Worm (Caenorhabditis elegans): ENCODE data around the gene M163.8.

M163.8 gene

DNA sequence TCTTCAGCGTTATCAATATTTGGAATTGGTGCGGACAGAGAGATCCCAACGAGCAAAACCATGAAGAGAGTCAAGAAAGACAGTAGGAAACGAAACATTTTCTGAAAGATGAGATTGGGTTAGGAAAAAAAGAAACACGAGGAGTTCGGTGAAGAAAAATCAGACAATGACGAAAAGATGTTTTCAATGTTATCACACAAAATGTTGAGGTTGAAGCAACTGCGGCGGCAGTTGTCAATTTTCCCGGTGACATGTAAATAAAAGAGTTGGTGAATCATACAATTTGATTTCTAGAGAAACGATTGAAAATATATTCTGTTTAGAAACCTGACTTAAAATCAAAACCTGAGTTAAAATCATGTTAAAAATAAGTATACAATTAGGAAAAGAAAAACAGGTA is 31.2 kb upstream of the M163.8 start, which contains the start of gene F23D12.7:
TSS of gene F23D12.7 (minus strand) at position 101 of the 400 bp plus-strand sequence.
- TF ChIP-seq nhr-25 (tag; optimal IDR thresholded peaks at IDR 0.05; ENCODE audit: borderline replicate concordance, insufficient read depth) (no peak), F49E8.2 (tag; optimal IDR thresholded peaks at IDR 0.05; ENCODE audit: borderline replicate concordance) (no peak), spr-3 (GFP tag; optimal IDR thresholded peaks at IDR 0.05) (no peak), mxl-3 (GFP tag; optimal IDR thresholded peaks at IDR 0.05) (no peak), nhr-28 (tag; optimal IDR thresholded peaks at IDR 0.05) (no peak), rbr-2 (tag; optimal IDR thresholded peaks at IDR 0.05) (no peak), daf-16 (GFP tag; optimal IDR thresholded peaks at IDR 0.05) (peak in 1 of 2 experiments; percentile 26), daf-16 (tag; optimal IDR thresholded peaks at IDR 0.05) (no peak)

DNA sequence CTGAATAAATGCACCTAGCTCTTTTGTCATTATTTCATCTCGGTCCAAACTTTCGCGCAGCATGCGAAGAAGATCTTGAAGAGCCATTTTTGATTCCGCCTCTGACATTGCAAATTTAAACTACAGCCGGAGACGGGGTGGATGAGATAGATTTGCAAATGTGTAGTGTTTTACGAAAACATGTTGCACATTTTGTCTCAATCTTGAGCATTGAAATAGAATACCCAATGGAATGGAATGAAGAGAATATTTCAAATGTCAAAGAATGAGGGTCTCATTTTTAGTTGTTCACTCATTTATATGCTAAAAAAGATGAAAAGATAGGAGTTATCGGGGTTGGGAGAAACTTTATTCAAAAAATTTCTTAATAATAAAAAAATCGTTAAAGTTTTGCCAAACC is 29.5 kb upstream of the M163.8 start, which contains the start of gene Y66C5A.1:
TSS of gene Y66C5A.1 (minus strand) at position 101 of the 400 bp plus-strand sequence.
- TF ChIP-seq nhr-11 (tag; optimal IDR thresholded peaks at IDR 0.05) (no peak), daf-8 (GFP tag; IDR thresholded peaks at IDR 0.05) (no peak), dve-1 (tag; optimal IDR thresholded peaks at IDR 0.05; ENCODE audit: insufficient read depth) (no peak), skn-1 (tag; optimal IDR thresholded peaks at IDR 0.05) (no peak), mxl-3 (GFP tag; optimal IDR thresholded peaks at IDR 0.05) (no peak), nhr-48 (tag; optimal IDR thresholded peaks at IDR 0.05) (no peak), nhr-237 (tag; optimal IDR thresholded peaks at IDR 0.05) (no peak), Y105C5A.15 (GFP tag; IDR thresholded peaks at IDR 0.05) (no peak), nhr-77 (tag; optimal IDR thresholded peaks at IDR 0.05) (no peak)

DNA sequence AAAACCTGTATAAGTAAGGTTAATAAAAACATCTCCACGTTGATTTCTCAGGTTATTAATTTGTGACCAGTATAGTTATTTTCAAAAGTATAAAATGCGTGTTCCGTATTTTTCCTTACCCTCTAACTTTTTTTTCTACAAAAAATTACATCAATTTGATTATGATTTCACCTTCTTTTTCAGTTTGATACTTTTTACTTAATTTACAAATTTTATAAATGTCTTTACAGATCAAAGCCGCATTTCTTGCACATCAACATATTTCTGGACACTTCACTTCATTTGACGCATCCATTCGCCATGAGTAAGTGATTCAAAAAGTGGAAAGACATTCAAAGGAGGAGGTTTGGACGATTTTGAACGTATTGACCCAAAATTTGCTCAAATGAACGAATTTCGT is 24.5 kb upstream of the M163.8 start, which contains the start of gene Y66C5A.2:
TSS of gene Y66C5A.2 (plus strand) at position 301 of the 400 bp plus-strand sequence.
- TF ChIP-seq hmg-1.1 (GFP tag; IDR thresholded peaks at IDR 0.05): no peak
- TF ChIP-seq ceh-82 (tag; optimal IDR thresholded peaks at IDR 0.05): no peak
- TF ChIP-seq php-3 (GFP tag; IDR thresholded peaks at IDR 0.05): no peak
- no peak for TF ChIP-seq ceh-62 (tag; optimal IDR thresholded peaks at IDR 0.05)
- TF ChIP-seq dmd-6 (GFP tag; IDR thresholded peaks at IDR 0.05): no peak
- no peak for TF ChIP-seq D1046.2 (GFP tag; IDR thresholded peaks at IDR 0.05)
- TF ChIP-seq hlh-11 (tag; optimal IDR thresholded peaks at IDR 0.05): no peak
- TF ChIP-seq ztf-7 (tag; optimal IDR thresholded peaks at IDR 0.05): no peak
- no peak for TF ChIP-seq pqm-1 (tag; optimal IDR thresholded peaks at IDR 0.05)
- TF ChIP-seq zag-1 (tag; optimal IDR thresholded peaks at IDR 0.05): no peak
- TF ChIP-seq ceh-32 (tag; optimal IDR thresholded peaks at IDR 0.05; ENCODE audit: poor library complexity): no peak
- TF ChIP-seq vab-7 (GFP tag; IDR thresholded peaks at IDR 0.05): no peak
- TF ChIP-seq mdt-29 (GFP tag; IDR thresholded peaks at IDR 0.05): no peak
- no peak for TF ChIP-seq Y48G9A.11 (GFP tag; IDR thresholded peaks at IDR 0.05)
- TF ChIP-seq lsy-2 (tag; optimal IDR thresholded peaks at IDR 0.05): no peak
- TF ChIP-seq ceh-44 (GFP tag; IDR thresholded peaks at IDR 0.05): no peak
- no peak for TF ChIP-seq spr-3 (GFP tag; optimal IDR thresholded peaks at IDR 0.05)
- no peak for TF ChIP-seq daf-19 (GFP tag; conservative IDR thresholded peaks at IDR 0.05)
- TF ChIP-seq nhr-77 (tag; optimal IDR thresholded peaks at IDR 0.05): no peak
- no peak for TF ChIP-seq nhr-102 (tag; optimal IDR thresholded peaks at IDR 0.05)

DNA sequence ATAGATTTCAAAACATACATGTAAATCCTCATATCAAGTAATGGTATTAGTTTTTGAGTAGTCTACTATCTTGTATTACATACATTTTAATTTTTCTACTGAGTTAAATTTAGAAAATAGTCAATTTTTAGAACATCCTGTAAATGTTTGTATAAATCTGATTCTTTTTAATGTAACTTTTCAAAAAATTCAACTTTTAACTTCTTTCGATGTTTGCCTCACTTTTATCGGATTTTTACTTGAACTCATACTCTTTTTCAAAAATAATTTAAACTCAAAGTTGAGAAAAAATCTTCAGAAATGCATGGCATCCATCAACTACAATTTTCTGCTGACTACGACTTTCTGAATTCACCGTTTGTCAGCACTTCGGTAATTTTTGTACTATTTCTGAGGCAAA is 20.4 kb upstream of the M163.8 start, which contains the start of gene M163.7:
TSS of gene M163.7 (plus strand) at position 301 of the 400 bp plus-strand sequence.
- TF ChIP-seq ceh-44 (GFP tag; IDR thresholded peaks at IDR 0.05): no peak
- no peak for TF ChIP-seq snpc-4 (tag; optimal IDR thresholded peaks at IDR 0.05)
- TF ChIP-seq ZK337.2 (GFP tag; IDR thresholded peaks at IDR 0.05): no peak
- no peak for TF ChIP-seq lin-1 (GFP tag; IDR thresholded peaks at IDR 0.05)
- no peak for TF ChIP-seq hlh-11 (tag; optimal IDR thresholded peaks at IDR 0.05)
- TF ChIP-seq F26F4.8 (GFP tag; conservative IDR thresholded peaks at IDR 0.05): no peak
- no peak for TF ChIP-seq zip-2 (tag; optimal IDR thresholded peaks at IDR 0.05)
- no peak for TF ChIP-seq T20F7.1 (GFP tag; optimal IDR thresholded peaks at IDR 0.05)
- TF ChIP-seq unc-62 (GFP tag; optimal IDR thresholded peaks at IDR 0.05 in 1 of 2): no peak
- no peak for TF ChIP-seq unc-62 (tag; optimal IDR thresholded peaks at IDR 0.05)
- no peak for TF ChIP-seq nhr-76 (tag; optimal IDR thresholded peaks at IDR 0.05)
- TF ChIP-seq php-3 (GFP tag; IDR thresholded peaks at IDR 0.05): no peak
- TF ChIP-seq T26A8.4 (GFP tag; IDR thresholded peaks at IDR 0.05): no peak
- no peak for TF ChIP-seq lir-3 (tag; optimal IDR thresholded peaks at IDR 0.05)
- TF ChIP-seq pqm-1 (tag; optimal IDR thresholded peaks at IDR 0.05): no peak
- TF ChIP-seq F37D6.2 (tag; optimal IDR thresholded peaks at IDR 0.05): no peak
- TF ChIP-seq Y105C5A.15 (GFP tag; IDR thresholded peaks at IDR 0.05): no peak
- no peak for TF ChIP-seq snpc-1.2 (GFP tag; IDR thresholded peaks at IDR 0.05)

Measured in whole organism, L4 larva.